Fruit fly (Drosophila melanogaster): Measurements from ENCODE around the gene RpL30.

RpL30 gene

DNA sequence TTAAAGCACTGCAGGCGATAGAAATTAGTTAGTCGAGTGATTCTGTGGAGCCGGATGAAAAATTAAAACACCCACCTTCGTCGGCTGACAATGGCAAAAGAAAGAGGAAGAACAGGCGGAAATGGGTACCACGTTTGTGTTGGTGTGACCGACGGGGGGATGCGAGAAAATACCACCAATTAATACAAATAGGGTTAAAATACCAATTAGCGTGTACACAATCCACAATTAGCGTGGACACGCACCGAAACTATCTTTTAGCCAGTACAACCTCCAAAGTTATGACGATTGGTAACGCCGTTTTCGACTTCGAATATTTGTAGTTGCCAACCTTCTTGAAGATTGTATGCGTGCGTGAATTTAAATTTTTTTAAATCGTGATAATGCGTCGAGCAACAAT, at the start of gene RpL30:
Gene RpL30, minus strand, starts transcription at position 177 of the 400 bp plus-strand sequence.
- TF ChIP-seq CG8924 (tag; optimal IDR thresholded peaks at IDR 0.05) (peak; percentile 87), hbn (GFP tag; IDR thresholded peaks at IDR 0.05; ENCODE audit: partially characterized antibody) (peak; percentile 58), CG17359 (tag; optimal IDR thresholded peaks at IDR 0.05) (peak; percentile 88), CG4854 (GFP tag; optimal IDR thresholded peaks at IDR 0.05) (peak; percentile 98), CG10565 (GFP tag; optimal IDR thresholded peaks at IDR 0.05) (peak; percentile 35), CG8765 (GFP tag; IDR thresholded peaks at IDR 0.05) (peak; percentile 70), CG14050 (GFP tag; IDR thresholded peaks at IDR 0.05) (peak; percentile 82), twi (tag; optimal IDR thresholded peaks at IDR 0.05) (peak; percentile 77), CG15269 (tag; optimal IDR thresholded peaks at IDR 0.05) (peak; percentile 79), onecut (GFP tag; IDR thresholded peaks at IDR 0.05) (peak; percentile 91), CG7928 (GFP tag; optimal IDR thresholded peaks at IDR 0.05) (peak; percentile 75), CG7963 (GFP tag; IDR thresholded peaks at IDR 0.05; ENCODE audit: partially characterized antibody) (0 out of 3 replicates have a peak, but pooled peaks have one; percentile 13), CG3838 (GFP tag; optimal IDR thresholded peaks at IDR 0.05) (peak; percentile 64), sima (GFP tag; optimal IDR thresholded peaks at IDR 0.05) (peak; percentile 64), rib (GFP tag; IDR thresholded peaks at IDR 0.05) (peak; percentile 76), jing (GFP tag; optimal IDR thresholded peaks at IDR 0.05) (peak; percentile 66), CG18262 (tag; optimal IDR thresholded peaks at IDR 0.05) (peak; percentile 79), CG12942 (GFP tag; optimal IDR thresholded peaks at IDR 0.05) (peak; percentile 84), NFAT (GFP tag; IDR thresholded peaks at IDR 0.05) (peak; percentile 86), cg (GFP tag; optimal IDR thresholded peaks at IDR 0.05) (no peak), sens-2 (GFP tag; IDR thresholded peaks at IDR 0.05) (peak; percentile 90), Sin3A (optimal IDR thresholded peaks at IDR 0.05) (peak; percentile 84), slp2 (GFP tag; optimal IDR thresholded peaks at IDR 0.05) (peak; percentile 84), crc (GFP tag; optimal IDR thresholded peaks at IDR 0.05) (peak; percentile 83), Dp (GFP tag; optimal IDR thresholded peaks at IDR 0.05) (peak; percentile 95), Nf-YB (GFP tag; optimal IDR thresholded peaks at IDR 0.05) (peak; percentile 80), CG11085 (GFP tag; IDR thresholded peaks at IDR 0.05) (peak; percentile 73; the same call in 1 of the 2 replicates), gce (GFP tag; IDR thresholded peaks at IDR 0.05) (peak; percentile 94), slbo (GFP tag; IDR thresholded peaks at IDR 0.05) (peak; percentile 80), MBD-R2 (GFP tag; IDR thresholded peaks at IDR 0.05) (peak; percentile 77), Chrac-16 (GFP tag; optimal IDR thresholded peaks at IDR 0.05) (peak; percentile 67), Bgb (GFP tag; IDR thresholded peaks at IDR 0.05; ENCODE audit: partially characterized antibody) (peak; percentile 76), nerfin-2 (GFP tag; IDR thresholded peaks at IDR 0.05; ENCODE audit: partially characterized antibody) (no peak), CG31365 (tag; optimal IDR thresholded peaks at IDR 0.05) (peak; percentile 86), CG13296 (GFP tag; optimal IDR thresholded peaks at IDR 0.05) (peak; percentile 94), CG6813 (GFP tag; optimal IDR thresholded peaks at IDR 0.05) (peak; percentile 96), zfh2 (GFP tag; optimal IDR thresholded peaks at IDR 0.05) (peak; percentile 87), Ets65A (GFP tag) (peak; percentile 99), Atf3 (GFP tag; optimal IDR thresholded peaks at IDR 0.05) (peak; percentile 57), CG14860 (GFP tag; IDR thresholded peaks at IDR 0.05; ENCODE audit: partially characterized antibody) (no peak), unpg (GFP tag; optimal IDR thresholded peaks at IDR 0.05) (peak; percentile 90), eve (GFP tag; optimal IDR thresholded peaks at IDR 0.05) (no peak), CG7745 (tag; optimal IDR thresholded peaks at IDR 0.05) (peak; percentile 71), CG15479 (GFP tag; optimal IDR thresholded peaks at IDR 0.05) (peak; percentile 23), da (GFP tag; optimal IDR thresholded peaks at IDR 0.05) (peak; percentile 88), CG1233 (GFP tag; optimal IDR thresholded peaks at IDR 0.05) (peak; percentile 93), amos (GFP tag; IDR thresholded peaks at IDR 0.05; ENCODE audit: partially characterized antibody) (peak; percentile 69), CG13123 (GFP tag; optimal IDR thresholded peaks at IDR 0.05) (peak; percentile 82), CG18764 (GFP tag; optimal IDR thresholded peaks at IDR 0.05) (peak; percentile 86), stwl (tag; optimal IDR thresholded peaks at IDR 0.05) (peak; percentile 78), H2.0 (GFP tag; IDR thresholded peaks at IDR 0.05) (peak; percentile 84)

All from whole organism, embryonic.